Worm (Caenorhabditis elegans) whole organism, L2 larva: ENCODE measurements around the gene str-101.

Experiments used
- F13H6.1 ChIP-seq: sonication (generic microtip); optimal IDR thresholded peaks from 2 replicates; lab custom pipeline; 2016; ENCODE audit warnings: missing genetic modification characterization, missing compliant biosample characterization
- Y55F3AM.14 ChIP-seq: fragments of 200-800 bp; sonication (Bioruptor generic); optimal IDR thresholded peaks from 2 replicates; lab custom pipeline; 2018; ENCODE audit warnings: mild to moderate bottlenecking, missing genetic modification characterization, missing compliant biosample characterization
- ZK546.5 ChIP-seq: sonication (generic microtip); optimal IDR thresholded peaks from 2 replicates; lab custom pipeline; 2017; ENCODE audit warnings: missing biosample characterization, missing genetic modification characterization
- alr-1 ChIP-seq: fragments of 150-350 bp; optimal IDR thresholded peaks from 2 replicates; lab custom pipeline; 2014; ENCODE audit warnings: missing biosample characterization, missing genetic modification characterization
- blmp-1 ChIP-seq: sonication (generic microtip); optimal IDR thresholded peaks from 2 replicates; lab custom pipeline; 2017; ENCODE audit warnings: missing genetic modification characterization, mild to moderate bottlenecking, missing compliant biosample characterization, antibody characterized with exemption, moderate library complexity; ENCODE audit not compliant: insufficient read depth
- ceh-16 ChIP-seq: fragments of 150-350 bp; optimal IDR thresholded peaks from 2 replicates; lab custom pipeline; 2014; ENCODE audit warnings: missing biosample characterization, missing genetic modification characterization
- crh-2 ChIP-seq: sonication (generic microtip); optimal IDR thresholded peaks from 2 replicates; lab custom pipeline; 2017; ENCODE audit warnings: missing biosample characterization, missing genetic modification characterization
- dmd-4 ChIP-seq: sonication (generic microtip); optimal IDR thresholded peaks from 2 replicates; lab custom pipeline; 2017; ENCODE audit warnings: missing biosample characterization, missing genetic modification characterization
- egl-27 ChIP-seq: sonication (generic microtip); optimal IDR thresholded peaks from 3 replicates; lab custom pipeline; 2017; ENCODE audit warnings: missing biosample characterization, missing genetic modification reagents, missing genetic modification characterization
- elt-1 ChIP-seq: fragments of 150-350 bp; optimal IDR thresholded peaks from 2 replicates; lab custom pipeline; 2014; ENCODE audit warnings: missing biosample characterization, missing genetic modification characterization
- elt-3 ChIP-seq: sonication (generic microtip); optimal IDR thresholded peaks from 2 replicates; lab custom pipeline; 2017; ENCODE audit warnings: missing biosample characterization, missing genetic modification characterization
- gmeb-1 ChIP-seq: fragments of 150-350 bp; optimal IDR thresholded peaks from 2 replicates; lab custom pipeline; 2014; ENCODE audit warnings: missing biosample characterization, missing genetic modification characterization
- lin-11 ChIP-seq: fragments of 150-350 bp; sonication (generic microtip); optimal IDR thresholded peaks from 2 replicates; lab custom pipeline; 2014; ENCODE audit warnings: missing biosample characterization, missing genetic modification characterization, inconsistent platforms, mixed read lengths
- lin-13 ChIP-seq: fragments of 150-350 bp; optimal IDR thresholded peaks from 2 replicates; lab custom pipeline; 2014; ENCODE audit warnings: missing biosample characterization, missing genetic modification reagents, missing genetic modification characterization
- lsy-2 ChIP-seq, 2 experiments: fragments of 150-350 bp in 1 of 2; sonication (generic microtip) in 1 of 2; optimal IDR thresholded peaks; 2 replicates each; lab custom pipeline; 2014 to 2017; ENCODE audit warnings: missing biosample characterization in 2 of 2, missing genetic modification characterization in 2 of 2
- mab-5 ChIP-seq: fragments of 150-350 bp; optimal IDR thresholded peaks from 2 replicates; lab custom pipeline; 2014; ENCODE audit warnings: missing biosample characterization, missing genetic modification characterization
- mdl-1 ChIP-seq, 2 experiments: fragments of 150-350 bp in 1 of 2; sonication (generic microtip) in 1 of 2; optimal IDR thresholded peaks; 2 replicates each; lab custom pipeline; 2017; ENCODE audit warnings: missing biosample characterization in 2 of 2, missing genetic modification characterization in 2 of 2
- nhr-11 ChIP-seq: fragments of 150-350 bp; optimal IDR thresholded peaks from 2 replicates; lab custom pipeline; 2014; ENCODE audit warnings: missing biosample characterization, missing genetic modification characterization
- nhr-12 ChIP-seq: fragments of 150-350 bp; optimal IDR thresholded peaks from 2 replicates; lab custom pipeline; 2014; ENCODE audit warnings: missing biosample characterization, missing genetic modification characterization
- nhr-129 ChIP-seq: fragments of 150-350 bp; optimal IDR thresholded peaks from 2 replicates; lab custom pipeline; 2014; ENCODE audit warnings: missing biosample characterization, missing genetic modification characterization
- nhr-21 ChIP-seq: fragments of 150-350 bp; optimal IDR thresholded peaks from 2 replicates; lab custom pipeline; 2014; ENCODE audit warnings: missing biosample characterization, missing genetic modification characterization
- nhr-237 ChIP-seq: fragments of 150-350 bp; optimal IDR thresholded peaks from 2 replicates; lab custom pipeline; 2014; ENCODE audit warnings: missing biosample characterization, missing genetic modification characterization
- nhr-6 ChIP-seq: fragments of 150-350 bp; optimal IDR thresholded peaks from 2 replicates; lab custom pipeline; 2014; ENCODE audit warnings: missing biosample characterization, missing genetic modification characterization
- nhr-77 ChIP-seq: fragments of 150-350 bp; optimal IDR thresholded peaks from 2 replicates; lab custom pipeline; 2014; ENCODE audit warnings: missing biosample characterization, missing genetic modification characterization
- peb-1 ChIP-seq: fragments of 150-350 bp; optimal IDR thresholded peaks from 2 replicates; lab custom pipeline; 2014; ENCODE audit warnings: missing biosample characterization, missing genetic modification characterization
- sem-4 ChIP-seq: fragments of 150-350 bp; optimal IDR thresholded peaks from 2 replicates; lab custom pipeline; 2014; ENCODE audit warnings: missing biosample characterization, missing genetic modification reagents, missing genetic modification characterization
- skn-1 ChIP-seq: sonication (generic microtip); optimal IDR thresholded peaks from 2 replicates; lab custom pipeline; 2017; ENCODE audit warnings: missing biosample characterization, missing genetic modification characterization
- sma-9 ChIP-seq, 2 experiments: fragments of 150-350 bp in 1 of 2; sonication (generic microtip) in 1 of 2; optimal IDR thresholded peaks; 2 replicates each; lab custom pipeline; 2014 to 2016; ENCODE audit warnings: missing genetic modification characterization in 2 of 2, mild to moderate bottlenecking in 1 of 2, missing biosample characterization in 1 of 2, missing compliant biosample characterization in 1 of 2, missing genetic modification reagents in 1 of 2, moderate library complexity in 1 of 2
- snpc-4 ChIP-seq: fragments of 150-350 bp; optimal IDR thresholded peaks from 2 replicates; lab custom pipeline; 2014; ENCODE audit warnings: missing biosample characterization, missing genetic modification characterization
- unc-39 ChIP-seq: fragments of 150-350 bp; optimal IDR thresholded peaks from 2 replicates; lab custom pipeline; 2014; ENCODE audit warnings: missing biosample characterization, missing genetic modification characterization
- unc-55 ChIP-seq: fragments of 150-350 bp; sonication (generic microtip); optimal IDR thresholded peaks from 3 replicates; lab custom pipeline; 2014; ENCODE audit warnings: missing biosample characterization, missing genetic modification reagents, missing genetic modification characterization
- unc-62 ChIP-seq: fragments of 150-350 bp; optimal IDR thresholded peaks from 2 replicates; lab custom pipeline; 2014; ENCODE audit warnings: missing biosample characterization, missing genetic modification reagents, missing genetic modification characterization
- zag-1 ChIP-seq: fragments of 150-350 bp; optimal IDR thresholded peaks from 2 replicates; lab custom pipeline; 2014; ENCODE audit warnings: missing biosample characterization, missing genetic modification characterization
- ztf-1 ChIP-seq: fragments of 200-800 bp; sonication (Bioruptor generic); conservative IDR thresholded peaks from 2 replicates; pipeline ENCODE4 v1.3.6; 2022; ENCODE audit warnings: missing genetic modification characterization, missing compliant biosample characterization
- ztf-11 ChIP-seq: sonication (generic microtip); optimal IDR thresholded peaks from 2 replicates; lab custom pipeline; 2017; ENCODE audit warnings: missing biosample characterization, missing genetic modification characterization
- ztf-4 ChIP-seq: fragments of 150-350 bp; optimal IDR thresholded peaks from 2 replicates; lab custom pipeline; 2014; ENCODE audit warnings: missing biosample characterization, missing genetic modification characterization

Gene str-101

DNA sequence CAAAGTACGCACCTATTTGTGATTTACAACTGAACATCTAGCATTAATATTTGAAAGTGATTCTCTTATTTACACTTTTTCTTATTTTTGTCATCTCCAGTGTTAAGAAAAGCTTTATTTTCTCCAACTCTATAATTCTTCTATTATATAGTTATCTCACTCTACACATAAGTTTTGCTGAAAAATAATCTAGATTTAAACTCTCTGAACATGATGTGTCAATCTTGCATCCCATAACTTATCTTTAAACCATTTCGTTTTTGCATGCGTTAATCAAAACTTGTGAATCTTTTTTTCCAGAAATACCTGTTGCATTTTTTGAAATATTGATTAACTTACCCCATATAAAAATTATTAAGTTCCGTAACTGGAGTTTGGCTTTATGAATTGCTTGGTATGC, 21.8 kb downstream of the str-101 start, which contains the start of gene nhr-268:
Gene nhr-268 (plus strand): TSS at position 301 of the 400 bp plus-strand sequence.
- TF ChIP-seq lin-11 (tag; lab: Kevin White, UChicago) (no peak), elt-1 (no peak), peb-1 (tag; lab: Kevin White, UChicago) (no peak), ceh-16 (no peak), nhr-12 (tag; lab: Kevin White, UChicago) (no peak), nhr-237 (tag; lab: Kevin White, UChicago) (no peak), ztf-4 (tag; lab: Kevin White, UChicago) (no peak), snpc-4 (tag; lab: Kevin White, UChicago) (no peak), F13H6.1 (tag; lab: Kevin White, UChicago) (no peak), nhr-77 (tag; lab: Kevin White, UChicago) (no peak), alr-1 (tag; lab: Kevin White, UChicago) (no peak), egl-27 (no peak), ztf-11 (tag; lab: Kevin White, UChicago) (no peak), unc-39 (tag; lab: Kevin White, UChicago) (no peak), gmeb-1 (tag; lab: Kevin White, UChicago) (no peak), skn-1 (tag; lab: Kevin White, UChicago) (no peak), nhr-6 (tag; lab: Kevin White, UChicago) (no peak), nhr-21 (no peak)

DNA sequence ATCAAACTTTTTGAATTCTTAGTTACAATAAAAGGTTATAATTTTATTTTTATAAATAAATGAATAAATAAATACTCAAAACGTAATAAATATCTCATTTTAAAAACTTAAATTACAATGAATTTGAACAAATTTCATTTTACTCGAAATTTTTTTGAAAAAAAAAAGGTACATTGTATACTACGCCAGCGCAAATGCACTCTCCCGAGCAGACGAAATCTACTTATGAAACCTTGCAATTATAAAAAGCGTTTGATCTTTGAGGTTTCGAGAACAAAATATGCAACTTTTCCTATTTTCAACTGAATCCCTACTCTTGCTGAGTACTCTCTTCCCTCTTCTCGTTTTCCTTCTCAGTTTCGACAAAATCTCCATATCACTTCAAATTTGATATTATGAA, 24.1 kb downstream of the str-101 start, which contains the start of gene nhr-197:
Gene nhr-197 (plus strand): TSS at position 301 of the 400 bp plus-strand sequence.
- TF ChIP-seq dmd-4 (tag; lab: Kevin White, UChicago) (no peak), ceh-16 (no peak), nhr-129 (tag; lab: Kevin White, UChicago) (no peak), elt-3 (no peak), crh-2 (tag; lab: Kevin White, UChicago) (no peak), snpc-4 (tag; lab: Kevin White, UChicago) (no peak), nhr-237 (tag; lab: Kevin White, UChicago) (no peak), F13H6.1 (tag; lab: Kevin White, UChicago) (no peak), sma-9 (GFP tag; optimal IDR thresholded peaks at IDR 0.05; lab: Kevin White, UChicago) (no peak), sma-9 (tag; optimal IDR thresholded peaks at IDR 0.05; lab: Kevin White, UChicago) (no peak), lin-13 (GFP tag; lab: Kevin White, UChicago) (no peak), ZK546.5 (no peak), ztf-4 (tag; lab: Kevin White, UChicago) (no peak), mab-5 (tag; lab: Kevin White, UChicago) (no peak), lin-11 (tag; lab: Kevin White, UChicago) (no peak), ztf-11 (tag; lab: Kevin White, UChicago) (no peak), gmeb-1 (tag; lab: Kevin White, UChicago) (no peak), lsy-2 (tag; optimal IDR thresholded peaks at IDR 0.05; lab: Kevin White, UChicago) (no peak), Y55F3AM.14 (GFP tag; lab: Kevin White, UChicago) (no peak), elt-1 (no peak)

DNA sequence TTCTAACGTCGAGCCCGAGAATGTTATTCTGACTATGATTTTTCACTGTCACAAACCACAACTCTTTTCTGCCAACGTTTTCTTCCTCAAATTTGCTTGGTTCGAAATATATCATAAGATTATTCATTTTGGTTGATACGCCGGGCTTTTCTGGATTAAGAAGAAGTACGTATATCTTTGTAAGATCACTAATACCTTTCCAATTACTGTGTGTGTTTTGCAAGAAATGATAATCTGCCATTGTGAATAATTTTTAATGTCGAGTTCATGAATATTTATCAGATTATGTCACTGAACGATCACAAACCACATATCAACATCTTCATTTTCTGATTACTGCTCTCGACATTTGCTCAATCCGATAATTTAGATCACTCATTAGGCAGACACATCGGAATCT, 26.2 kb downstream of the str-101 start, which contains the start of gene nhr-196:
Gene nhr-196 (plus strand): TSS at position 118 of the 400 bp plus-strand sequence.
- TF ChIP-seq mdl-1 (tag; optimal IDR thresholded peaks at IDR 0.05; lab: Kevin White, UChicago) (no peak), sem-4 (tag; lab: Kevin White, UChicago) (no peak), ztf-1 (GFP tag; lab: Robert Waterston, UW) (no peak), gmeb-1 (tag; lab: Kevin White, UChicago) (no peak), elt-1 (no peak), ceh-16 (no peak), elt-3 (no peak), ZK546.5 (no peak), unc-55 (GFP tag; lab: Kevin White, UChicago) (no peak)

- TF ChIP-seq zag-1 (tag; lab: Kevin White, UChicago) (no peak), ZK546.5 (no peak), dmd-4 (tag; lab: Kevin White, UChicago) (no peak), snpc-4 (tag; lab: Kevin White, UChicago) (no peak), Y55F3AM.14 (GFP tag; lab: Kevin White, UChicago) (no peak), ceh-16 (no peak), nhr-11 (tag; lab: Kevin White, UChicago) (no peak), unc-62 (no peak), mdl-1 (tag; optimal IDR thresholded peaks at IDR 0.05; lab: Kevin White, UChicago) (no peak), lin-11 (tag; lab: Kevin White, UChicago) (no peak), nhr-129 (tag; lab: Kevin White, UChicago) (no peak), egl-27 (no peak), ztf-1 (GFP tag; lab: Robert Waterston, UW) (no peak), elt-3 (no peak), ztf-11 (tag; lab: Kevin White, UChicago) (no peak), blmp-1 (tag; lab: Kevin White, UChicago) (no peak), sma-9 (GFP tag; optimal IDR thresholded peaks at IDR 0.05; lab: Kevin White, UChicago) (no peak), sma-9 (tag; optimal IDR thresholded peaks at IDR 0.05; lab: Kevin White, UChicago) (no peak)
These were observed 34.6 kb downstream of the str-101 start, which contains the start of gene nhr-52 for ce11 chrV:15677222-15677621. TSS of gene nhr-52 (plus strand) at chrV:15677522.
